Fruit fly (Drosophila melanogaster) whole organism, embryonic: Measurements from ENCODE around the gene Eip75B.

Source experiments
- B-H1 ChIP-seq: fragments of 200-800 bp; sonication (Bioruptor generic); IDR thresholded peaks from 3 replicates; pipeline ENCODE4 v1.3.6; 2022; ENCODE audit warnings: missing biosample characterization, missing genetic modification characterization
- B-H2 ChIP-seq: fragments of 200-800 bp; sonication (Bioruptor generic); optimal IDR thresholded peaks from 2 replicates; lab custom pipeline; 2018; ENCODE audit warnings: missing biosample characterization, mild to moderate bottlenecking, missing genetic modification characterization
- CG1024 ChIP-seq: fragments of 200-800 bp; sonication (Bioruptor generic); IDR thresholded peaks from 2 replicates; pipeline ENCODE4 v1.3.6; 2022; ENCODE audit warnings: missing biosample characterization, missing genetic modification characterization
- CG11398 ChIP-seq: fragments of 200-800 bp; sonication (Bioruptor generic); optimal IDR thresholded peaks from 2 replicates; lab custom pipeline; 2016; ENCODE audit warnings: missing biosample characterization, missing genetic modification characterization
- CG12155 ChIP-seq: fragments of 200-800 bp; sonication (Bioruptor generic); optimal IDR thresholded peaks from 3 replicates; lab custom pipeline; 2016; ENCODE audit warnings: missing biosample characterization, missing genetic modification characterization
- CG12219 ChIP-seq: fragments of 200-800 bp; sonication (Bioruptor generic); optimal IDR thresholded peaks from 3 replicates; lab custom pipeline; 2018; ENCODE audit warnings: missing biosample characterization, mild to moderate bottlenecking, missing genetic modification characterization
- CG15514 ChIP-seq: fragments of 200-800 bp; sonication (Bioruptor generic); optimal IDR thresholded peaks from 3 replicates; lab custom pipeline; 2017; ENCODE audit warnings: missing biosample characterization, missing genetic modification characterization, mild to moderate bottlenecking, moderate library complexity, missing genetic modification reagents
- CG17328 ChIP-seq: fragments of 200-800 bp; sonication (Bioruptor generic); IDR thresholded peaks from 2 replicates; pipeline ENCODE4 v1.3.6; 2022; ENCODE audit warnings: missing biosample characterization, missing genetic modification characterization
- CG17359 ChIP-seq: fragments of 200-800 bp; sonication (Bioruptor generic); optimal IDR thresholded peaks from 3 replicates; lab custom pipeline; 2018; ENCODE audit warnings: missing biosample characterization, mild to moderate bottlenecking, missing genetic modification characterization, moderate library complexity
- CG17385 ChIP-seq: fragments of 200-800 bp; sonication (Bioruptor generic); optimal IDR thresholded peaks from 3 replicates; lab custom pipeline; 2018; ENCODE audit warnings: missing biosample characterization, mild to moderate bottlenecking, missing genetic modification characterization
- CG3065 ChIP-seq: fragments of 200-800 bp; sonication (Bioruptor generic); optimal IDR thresholded peaks from 2 replicates; lab custom pipeline; 2016; ENCODE audit warnings: missing biosample characterization, missing genetic modification characterization
- CG33557 ChIP-seq: fragments of 200-800 bp; sonication (Bioruptor generic); optimal IDR thresholded peaks from 2 replicates; lab custom pipeline; 2019; ENCODE audit warnings: missing biosample characterization, mild to moderate bottlenecking, missing genetic modification characterization, moderate library complexity
- CG3838 ChIP-seq: fragments of 200-800 bp; sonication (Bioruptor generic); optimal IDR thresholded peaks from 3 replicates; lab custom pipeline; 2016; ENCODE audit warnings: missing biosample characterization, missing genetic modification characterization
- CG4730 ChIP-seq: fragments of 200-800 bp; sonication (Bioruptor generic); IDR thresholded peaks from 2 replicates; pipeline ENCODE4 v1.3.6; 2022; ENCODE audit warnings: missing biosample characterization, missing genetic modification characterization
- CG6254 ChIP-seq: fragments of 200-800 bp; sonication (Bioruptor generic); optimal IDR thresholded peaks from 3 replicates; lab custom pipeline; 2017; ENCODE audit warnings: mild to moderate bottlenecking, missing biosample characterization, missing genetic modification reagents, missing genetic modification characterization
- CG6272 ChIP-seq: fragments of 200-800 bp; sonication (Bioruptor generic); IDR thresholded peaks from 2 replicates; pipeline ENCODE4 v1.3.6; 2022; ENCODE audit warnings: missing biosample characterization, missing genetic modification characterization
- CG7928 ChIP-seq: fragments of 200-800 bp; sonication (Bioruptor generic); optimal IDR thresholded peaks from 2 replicates; lab custom pipeline; 2017; ENCODE audit warnings: missing biosample characterization, mild to moderate bottlenecking, missing genetic modification characterization
- CG8290 ChIP-seq, 3 experiments: fragments of 200-800 bp; sonication (Bioruptor generic); optimal IDR thresholded peaks; 2 replicates each; lab custom pipeline; 2016 to 2019; ENCODE audit warnings: missing biosample characterization in 3 of 3, missing genetic modification characterization in 3 of 3, mild to moderate bottlenecking in 2 of 3, moderate library complexity in 1 of 3
- Deaf1 ChIP-seq: fragments of 200-800 bp; optimal IDR thresholded peaks from 3 replicates; lab custom pipeline; 2019; ENCODE audit warnings: missing biosample characterization, mild to moderate bottlenecking, missing genetic modification characterization, moderate library complexity
- Ets65A ChIP-seq: fragments of 200-800 bp; sonication (Bioruptor generic); peaks from one replicate; lab custom pipeline; 2016; ENCODE audit warnings: missing biosample characterization, missing genetic modification characterization
- Fer3 ChIP-seq: fragments of 200-800 bp; sonication (Bioruptor generic); optimal IDR thresholded peaks from 2 replicates; lab custom pipeline; 2018; ENCODE audit warnings: missing biosample characterization, mild to moderate bottlenecking, missing genetic modification characterization, moderate library complexity
- Hr3 ChIP-seq: fragments of 200-800 bp; sonication (Bioruptor generic); optimal IDR thresholded peaks from 3 replicates; lab custom pipeline; 2016; ENCODE audit warnings: missing biosample characterization, missing genetic modification characterization
- Med ChIP-seq: fragments of 200-800 bp; sonication (Bioruptor generic); peaks from one replicate; lab custom pipeline; 2016; ENCODE audit warnings: missing biosample characterization, missing genetic modification characterization, mild to moderate bottlenecking, inconsistent platforms, moderate library complexity
- NC2α ChIP-seq: fragments of 200-800 bp; sonication (Bioruptor generic); optimal IDR thresholded peaks from 2 replicates; lab custom pipeline; 2016; ENCODE audit warnings: missing biosample characterization, missing genetic modification characterization
- Xbp1 ChIP-seq: fragments of 200-800 bp; sonication (Bioruptor generic); optimal IDR thresholded peaks from 3 replicates; lab custom pipeline; 2016; ENCODE audit warnings: missing biosample characterization, mild to moderate bottlenecking, missing genetic modification characterization
- abd-A ChIP-seq: fragments of 200-800 bp; sonication (Bioruptor generic); optimal IDR thresholded peaks from 3 replicates; lab custom pipeline; 2019; ENCODE audit warnings: missing biosample characterization, mild to moderate bottlenecking, missing genetic modification characterization, moderate library complexity
- aop ChIP-seq: fragments of 200-800 bp; sonication (Bioruptor generic); IDR thresholded peaks from 2 replicates; pipeline ENCODE4 v1.3.6; 2022; ENCODE audit warnings: missing biosample characterization, missing genetic modification characterization
- bbx ChIP-seq: fragments of 200-800 bp; sonication (Bioruptor generic); IDR thresholded peaks from 2 replicates; pipeline ENCODE4 v1.3.6; 2022; ENCODE audit warnings: missing biosample characterization, missing genetic modification characterization; ENCODE audit not compliant: partially characterized antibody
- cg ChIP-seq: fragments of 200-800 bp; sonication (Bioruptor generic); optimal IDR thresholded peaks from 3 replicates; lab custom pipeline; 2019; ENCODE audit warnings: missing biosample characterization, mild to moderate bottlenecking, missing genetic modification characterization, moderate library complexity
- chinmo ChIP-seq: fragments of 200-800 bp; sonication (Bioruptor generic); IDR thresholded peaks from 4 replicates; pipeline ENCODE4 v1.3.6; 2022; ENCODE audit warnings: missing biosample characterization, missing genetic modification characterization; ENCODE audit not compliant: partially characterized antibody
- eve ChIP-seq, 2 experiments: fragments of >200 bp; optimal IDR thresholded peaks; 2 replicates each; lab custom pipeline; 2017; ENCODE audit warnings: missing biosample characterization in 2 of 2, missing genetic modification characterization in 2 of 2
- ewg ChIP-seq: fragments of 200-800 bp; sonication (Bioruptor generic); optimal IDR thresholded peaks from 3 replicates; lab custom pipeline; 2017; ENCODE audit warnings: mild to moderate bottlenecking, missing biosample characterization, missing genetic modification reagents, missing genetic modification characterization
- grau ChIP-seq: fragments of 200-800 bp; optimal IDR thresholded peaks from 3 replicates; lab custom pipeline; 2019; ENCODE audit warnings: missing biosample characterization, mild to moderate bottlenecking, missing genetic modification characterization, moderate library complexity
- her ChIP-seq: fragments of 200-800 bp; sonication (Bioruptor generic); optimal IDR thresholded peaks from 2 replicates; lab custom pipeline; 2016; ENCODE audit warnings: missing biosample characterization, missing genetic modification characterization
- hkb ChIP-seq, 2 experiments: fragments of 200-800 bp in 1 of 2; fragments of >200 bp in 1 of 2; sonication (Bioruptor generic) in 1 of 2; IDR thresholded peaks in 1 of 2; optimal IDR thresholded peaks in 1 of 2; 2 replicates each; pipeline versions ENCODE4 v1.3.6 to Lab custom; 2017 to 2022; ENCODE audit warnings: missing biosample characterization in 1 of 2, missing genetic modification characterization in 1 of 2
- mirr ChIP-seq: fragments of 200-800 bp; sonication (Bioruptor generic); optimal IDR thresholded peaks from 3 replicates; lab custom pipeline; 2018; ENCODE audit warnings: missing biosample characterization, mild to moderate bottlenecking, missing genetic modification characterization
- phol ChIP-seq: fragments of 200-800 bp; sonication (Bioruptor generic); optimal IDR thresholded peaks from 3 replicates; lab custom pipeline; 2018; ENCODE audit warnings: missing biosample characterization, mild to moderate bottlenecking, missing genetic modification characterization, moderate library complexity
- scrt ChIP-seq: fragments of 200-800 bp; sonication (Bioruptor generic); optimal IDR thresholded peaks from 2 replicates; lab custom pipeline; 2018; ENCODE audit warnings: missing biosample characterization, mild to moderate bottlenecking, missing genetic modification characterization, moderate library complexity
- shn ChIP-seq: fragments of 200-800 bp; sonication (Bioruptor generic); optimal IDR thresholded peaks from 3 replicates; lab custom pipeline; 2016; ENCODE audit warnings: missing biosample characterization, missing genetic modification characterization
- slbo ChIP-seq: fragments of 200-800 bp; sonication (Bioruptor generic); IDR thresholded peaks from 2 replicates; pipeline ENCODE4 v1.3.6; 2022; ENCODE audit warnings: missing biosample characterization, missing genetic modification characterization
- stc ChIP-seq: fragments of 200-800 bp; sonication (Bioruptor generic); IDR thresholded peaks from 2 replicates; pipeline ENCODE4 v1.3.6; 2022; ENCODE audit warnings: missing biosample characterization, missing genetic modification characterization
- stwl ChIP-seq: fragments of 200-800 bp; sonication (Bioruptor generic); optimal IDR thresholded peaks from 3 replicates; lab custom pipeline; 2018; ENCODE audit warnings: missing biosample characterization, mild to moderate bottlenecking, missing genetic modification characterization, moderate library complexity
- tgo ChIP-seq: fragments of 200-800 bp; sonication (Bioruptor generic); IDR thresholded peaks from 3 replicates; pipeline ENCODE4 v1.3.6; 2022; ENCODE audit warnings: missing biosample characterization, missing genetic modification characterization
- unc-4 ChIP-seq: fragments of 200-800 bp; sonication (Bioruptor generic); IDR thresholded peaks from 2 replicates; pipeline ENCODE4 v1.3.6; 2022; ENCODE audit warnings: missing biosample characterization, missing genetic modification characterization; ENCODE audit not compliant: partially characterized antibody
- zen2 ChIP-seq: fragments of 200-800 bp; sonication (Bioruptor generic); IDR thresholded peaks from 3 replicates; pipeline ENCODE4 v1.3.6; 2022; ENCODE audit warnings: missing biosample characterization, missing genetic modification characterization; ENCODE audit not compliant: partially characterized antibody
- zf30C ChIP-seq: fragments of 200-800 bp; sonication (Bioruptor generic); optimal IDR thresholded peaks from 3 replicates; lab custom pipeline; 2018; ENCODE audit warnings: missing biosample characterization, mild to moderate bottlenecking, missing genetic modification characterization
- zfh2 ChIP-seq: fragments of 200-800 bp; sonication (Bioruptor generic); optimal IDR thresholded peaks from 2 replicates; lab custom pipeline; 2016; ENCODE audit warnings: missing biosample characterization, missing genetic modification characterization

Gene Eip75B

dm6 chr3L:18030301-18030827 lies 34.1 kb downstream of the Eip75B start (continued):
- TF ChIP-seq tgo (GFP tag; lab: Robert Waterston, UW), result no peak
- TF ChIP-seq shn (GFP tag; lab: Kevin White, UChicago), result no peak
- TF ChIP-seq CG3065 (GFP tag; lab: Kevin White, UChicago), result no peak
- TF ChIP-seq eve (GFP tag; optimal IDR thresholded peaks at IDR 0.05; lab: Kevin White, UChicago), result peak in 1 of 2 experiments; percentile 58
- TF ChIP-seq CG11398, result no peak
- no peak for TF ChIP-seq slbo (GFP tag; lab: Robert Waterston, UW)
- no peak for TF ChIP-seq stwl (tag; lab: Kevin White, UChicago)
- TF ChIP-seq scrt (GFP tag; lab: Kevin White, UChicago), result peak; percentile 22
- TF ChIP-seq chinmo, result peak; percentile 66; the same call in 1 of the 4 replicates
- TF ChIP-seq zen2 (GFP tag; lab: Robert Waterston, UW), result no peak
- TF ChIP-seq Med (GFP tag; lab: Kevin White, UChicago), result peak; percentile 72
- no peak for TF ChIP-seq CG3838
- TF ChIP-seq CG12219 (GFP tag; lab: Kevin White, UChicago), result no peak
- TF ChIP-seq aop (GFP tag; lab: Robert Waterston, UW), result no peak
- no peak for TF ChIP-seq her
- TF ChIP-seq CG8290 (GFP tag; optimal IDR thresholded peaks at IDR 0.05; lab: Kevin White, UChicago), result no peak
- peak in 1 of 2 experiments; percentile 50 for TF ChIP-seq CG8290 (tag; optimal IDR thresholded peaks at IDR 0.05; lab: Kevin White, UChicago)
- TF ChIP-seq Ets65A (GFP tag; lab: Kevin White, UChicago), result peak; percentile 89
- TF ChIP-seq mirr (GFP tag; lab: Kevin White, UChicago), result peak; percentile 26
- 0 out of 2 replicates have a peak, but pooled peaks have one; percentile 16 for TF ChIP-seq stc
- no peak for TF ChIP-seq hkb (optimal IDR thresholded peaks at IDR 0.05; lab: Kevin White, UChicago)
- TF ChIP-seq hkb (GFP tag; IDR thresholded peaks at IDR 0.05; lab: Robert Waterston, UW), result no peak
- TF ChIP-seq grau (tag; lab: Kevin White, UChicago), result peak; percentile 24
- no peak for TF ChIP-seq CG17359 (tag; lab: Kevin White, UChicago)
- TF ChIP-seq CG1024 (GFP tag; lab: Robert Waterston, UW), result no peak
- no peak for TF ChIP-seq Deaf1 (tag; lab: Kevin White, UChicago)
- TF ChIP-seq zf30C (GFP tag; lab: Kevin White, UChicago), result no peak
- no peak for TF ChIP-seq Fer3 (tag; lab: Kevin White, UChicago)
- TF ChIP-seq ewg (GFP tag; lab: Kevin White, UChicago), result no peak
- no peak for TF ChIP-seq CG12155 (GFP tag; lab: Kevin White, UChicago)
- peak; percentile 47 for TF ChIP-seq abd-A (tag; lab: Kevin White, UChicago)

DNA sequence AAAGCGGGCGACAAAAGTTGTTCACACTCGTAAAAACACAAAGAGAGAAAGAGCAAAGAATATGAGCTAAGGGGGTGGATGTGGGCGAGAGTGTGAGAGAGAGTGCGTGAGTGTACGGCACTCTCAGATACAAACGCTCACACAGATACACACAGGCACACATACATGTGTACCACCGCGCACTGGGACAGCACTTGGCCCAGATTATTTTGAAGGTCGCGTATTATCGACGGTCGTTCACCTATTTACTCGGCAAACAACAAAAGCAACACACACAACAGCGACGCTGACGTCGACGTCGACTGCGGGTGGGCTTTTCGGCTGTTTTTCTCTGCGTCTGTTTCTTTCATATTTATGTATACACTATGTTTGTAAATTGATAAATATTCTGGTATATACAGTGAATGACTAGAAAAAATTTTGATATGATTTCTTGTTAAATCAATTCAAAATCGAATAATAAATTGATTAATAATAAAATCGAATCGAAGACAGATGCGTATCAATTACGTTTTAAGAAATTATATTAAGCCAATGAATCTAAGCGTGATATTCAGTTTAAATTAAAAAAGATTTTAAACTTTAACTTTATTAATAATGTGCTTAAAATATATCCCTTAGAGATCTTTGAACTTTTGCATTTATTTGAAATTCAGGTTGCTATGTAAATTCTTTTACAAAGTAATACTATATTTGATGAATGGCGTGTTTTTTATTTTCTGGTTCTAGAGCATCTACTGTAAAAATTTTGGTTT lies 34.8 kb downstream of the Eip75B start:
- TF ChIP-seq phol (tag; lab: Kevin White, UChicago) (peak; percentile 32), NC2α (GFP tag; lab: Kevin White, UChicago) (peak; percentile 71), Hr3 (peak; percentile 83), B-H1 (peak; percentile 40; the same call in 1 of the 3 replicates), CG4730 (GFP tag; lab: Robert Waterston, UW) (no peak), CG7928 (no peak), unc-4 (GFP tag; lab: Robert Waterston, UW) (no peak), bbx (GFP tag; lab: Robert Waterston, UW) (peak; percentile 10; the same call in 1 of the 2 replicates), zen2 (GFP tag; lab: Robert Waterston, UW) (no peak; the same call in 2 of the 3 replicates), CG6254 (peak; percentile 65), CG17328 (peak; percentile 78), Xbp1 (no peak), CG15514 (GFP tag; lab: Kevin White, UChicago) (peak; percentile 79), CG17385 (GFP tag; lab: Kevin White, UChicago) (peak; percentile 48), zfh2 (GFP tag; lab: Kevin White, UChicago) (no peak), B-H2 (GFP tag; lab: Kevin White, UChicago) (peak; percentile 48), CG1024 (GFP tag; lab: Robert Waterston, UW) (peak; percentile 73), CG12219 (GFP tag; lab: Kevin White, UChicago) (peak; percentile 73), CG33557 (GFP tag; lab: Kevin White, UChicago) (peak; percentile 87), CG6272 (no peak), cg (GFP tag; lab: Kevin White, UChicago) (peak; percentile 93)
